Fruit fly (Drosophila melanogaster) whole organism, embryonic: ENCODE measurements around the gene spdo.

Experiments
- Abd-B ChIP-seq: fragments of 200-800 bp; sonication (Bioruptor generic); optimal IDR thresholded peaks from 2 replicates; lab custom pipeline; 2018; ENCODE audit warnings: missing biosample characterization, mild to moderate bottlenecking, missing genetic modification characterization, moderate library complexity
- Bdp1 ChIP-seq: fragments of 200-800 bp; sonication (Bioruptor generic); optimal IDR thresholded peaks from 3 replicates; lab custom pipeline; 2016; ENCODE audit warnings: missing biosample characterization, missing genetic modification characterization
- CG10321 ChIP-seq: fragments of 200-800 bp; sonication (Bioruptor generic); IDR thresholded peaks from 2 replicates; pipeline ENCODE4 v1.3.6; 2022; ENCODE audit warnings: missing biosample characterization, missing genetic modification characterization
- CG11398 ChIP-seq: fragments of 200-800 bp; sonication (Bioruptor generic); optimal IDR thresholded peaks from 2 replicates; lab custom pipeline; 2016; ENCODE audit warnings: missing biosample characterization, missing genetic modification characterization
- CG11695 ChIP-seq: fragments of 200-800 bp; sonication (Bioruptor generic); IDR thresholded peaks from 3 replicates; pipeline ENCODE4 v1.3.6; 2022; ENCODE audit warnings: missing biosample characterization, missing genetic modification characterization
- CG12236 ChIP-seq: fragments of 200-800 bp; sonication (Bioruptor generic); optimal IDR thresholded peaks from 2 replicates; lab custom pipeline; 2016; ENCODE audit warnings: missing biosample characterization, missing genetic modification characterization
- CG1233 ChIP-seq: fragments of 200-800 bp; sonication (Bioruptor generic); optimal IDR thresholded peaks from 4 replicates; lab custom pipeline; 2018; ENCODE audit warnings: missing biosample characterization, mild to moderate bottlenecking, missing genetic modification characterization
- CG12942 ChIP-seq: fragments of 200-800 bp; sonication (Bioruptor generic); optimal IDR thresholded peaks from 3 replicates; lab custom pipeline; 2016; ENCODE audit warnings: missing biosample characterization, missing genetic modification characterization
- CG15073 ChIP-seq: fragments of 200-800 bp; sonication (Bioruptor generic); optimal IDR thresholded peaks from 2 replicates; lab custom pipeline; 2016; ENCODE audit warnings: missing biosample characterization, missing genetic modification characterization
- CG16813 ChIP-seq: fragments of 200-800 bp; sonication (Bioruptor generic); IDR thresholded peaks from 3 replicates; pipeline ENCODE4 v1.3.6; 2022; ENCODE audit warnings: missing biosample characterization, missing genetic modification characterization; ENCODE audit not compliant: partially characterized antibody
- CG17912 ChIP-seq: fragments of 200-800 bp; sonication (Bioruptor generic); optimal IDR thresholded peaks from 2 replicates; lab custom pipeline; 2018; ENCODE audit warnings: missing biosample characterization, mild to moderate bottlenecking, missing genetic modification characterization
- CG2875 ChIP-seq: fragments of 200-800 bp; sonication (Bioruptor generic); optimal IDR thresholded peaks from 2 replicates; lab custom pipeline; 2017; ENCODE audit warnings: missing biosample characterization, mild to moderate bottlenecking, missing genetic modification characterization, missing genetic modification reagents
- CG2889 ChIP-seq: fragments of 200-800 bp; sonication (Bioruptor generic); IDR thresholded peaks from 3 replicates; pipeline ENCODE4 v1.3.6; 2022; ENCODE audit warnings: missing biosample characterization, missing genetic modification characterization
- CG34224 ChIP-seq: fragments of 200-800 bp; sonication (Bioruptor generic); IDR thresholded peaks from 3 replicates; pipeline ENCODE4 v1.3.6; 2022; ENCODE audit warnings: missing biosample characterization, missing genetic modification characterization; ENCODE audit not compliant: partially characterized antibody
- CG3995 ChIP-seq: fragments of 200-800 bp; sonication (Bioruptor generic); optimal IDR thresholded peaks from 3 replicates; lab custom pipeline; 2016; ENCODE audit warnings: missing biosample characterization, missing genetic modification characterization
- CG4707 ChIP-seq: fragments of 200-800 bp; sonication (Bioruptor generic); optimal IDR thresholded peaks from 2 replicates; lab custom pipeline; 2018; ENCODE audit warnings: missing biosample characterization, mild to moderate bottlenecking, missing genetic modification characterization, moderate library complexity
- CG7372 ChIP-seq: fragments of 200-800 bp; sonication (Bioruptor generic); IDR thresholded peaks from 2 replicates; pipeline ENCODE4 v1.3.6; 2022; ENCODE audit warnings: missing biosample characterization, missing genetic modification characterization
- CG7987 ChIP-seq: fragments of 200-800 bp; sonication (Bioruptor generic); optimal IDR thresholded peaks from 2 replicates; lab custom pipeline; 2018; ENCODE audit warnings: missing biosample characterization, mild to moderate bottlenecking, missing genetic modification characterization, moderate library complexity
- CG9817 ChIP-seq: fragments of 200-800 bp; sonication (Bioruptor generic); optimal IDR thresholded peaks from 2 replicates; lab custom pipeline; 2018; ENCODE audit warnings: missing biosample characterization, mild to moderate bottlenecking, missing genetic modification characterization, moderate library complexity
- CHES-1-like ChIP-seq: fragments of 200-800 bp; sonication (Bioruptor generic); optimal IDR thresholded peaks from 2 replicates; lab custom pipeline; 2016; ENCODE audit warnings: missing biosample characterization, missing genetic modification characterization
- Doc3 ChIP-seq: fragments of 200-800 bp; sonication (Bioruptor generic); IDR thresholded peaks from 3 replicates; pipeline ENCODE4 v1.3.6; 2022; ENCODE audit warnings: missing biosample characterization, missing genetic modification characterization; ENCODE audit not compliant: partially characterized antibody
- H2.0 ChIP-seq: fragments of 200-800 bp; sonication (Bioruptor generic); IDR thresholded peaks from 2 replicates; pipeline ENCODE4 v1.3.6; 2022; ENCODE audit warnings: missing biosample characterization, missing genetic modification characterization
- HLH4C ChIP-seq: fragments of 200-800 bp; sonication (Bioruptor generic); IDR thresholded peaks from 3 replicates; pipeline ENCODE4 v1.3.6; 2022; ENCODE audit warnings: missing biosample characterization, missing genetic modification characterization; ENCODE audit not compliant: partially characterized antibody
- Jarid2 ChIP-seq: fragments of 200-800 bp; sonication (Bioruptor generic); optimal IDR thresholded peaks from 3 replicates; lab custom pipeline; 2017; ENCODE audit warnings: mild to moderate bottlenecking, missing biosample characterization, missing genetic modification reagents, missing genetic modification characterization
- Mrtf ChIP-seq: fragments of 200-800 bp; sonication (Bioruptor generic); IDR thresholded peaks from 3 replicates; pipeline ENCODE4 v1.3.6; 2022; ENCODE audit warnings: missing biosample characterization, missing genetic modification characterization
- Ravus ChIP-seq: fragments of 200-800 bp; sonication (Bioruptor generic); IDR thresholded peaks from 2 replicates; pipeline ENCODE4 v1.3.6; 2022; ENCODE audit warnings: missing biosample characterization, missing genetic modification characterization
- Scr ChIP-seq: fragments of 200-800 bp; sonication (Bioruptor generic); IDR thresholded peaks from 2 replicates; pipeline ENCODE4 v1.3.6; 2022; ENCODE audit warnings: missing biosample characterization, missing genetic modification characterization; ENCODE audit not compliant: partially characterized antibody
- Taf1 ChIP-seq: fragments of 200-800 bp; sonication (Bioruptor generic); IDR thresholded peaks from 2 replicates; pipeline ENCODE4 v1.3.6; 2022; ENCODE audit warnings: missing biosample characterization, missing genetic modification characterization
- bcd ChIP-seq: fragments of 200-800 bp; sonication (Bioruptor generic); optimal IDR thresholded peaks from 2 replicates; lab custom pipeline; 2017; ENCODE audit warnings: missing biosample characterization, mild to moderate bottlenecking, missing genetic modification characterization
- cwo ChIP-seq: fragments of 200-800 bp; sonication (Bioruptor generic); optimal IDR thresholded peaks from 3 replicates; lab custom pipeline; 2017; ENCODE audit warnings: missing biosample characterization, missing genetic modification characterization, mild to moderate bottlenecking, moderate library complexity, missing genetic modification reagents
- exex ChIP-seq: fragments of 200-800 bp; sonication (Bioruptor generic); optimal IDR thresholded peaks from 4 replicates; lab custom pipeline; 2018; ENCODE audit warnings: missing biosample characterization, mild to moderate bottlenecking, missing genetic modification characterization, moderate library complexity
- fd96Cb ChIP-seq: fragments of 200-800 bp; sonication (Bioruptor generic); optimal IDR thresholded peaks from 2 replicates; lab custom pipeline; 2018; ENCODE audit warnings: missing biosample characterization, mild to moderate bottlenecking, missing genetic modification characterization, moderate library complexity
- fru ChIP-seq: fragments of >200 bp; optimal IDR thresholded peaks from 2 replicates; lab custom pipeline; 2017
- gfzf ChIP-seq: fragments of 200-800 bp; sonication (Bioruptor generic); optimal IDR thresholded peaks from 2 replicates; lab custom pipeline; 2016; ENCODE audit warnings: missing biosample characterization, mild to moderate bottlenecking, missing genetic modification characterization, moderate library complexity
- grau ChIP-seq: fragments of 200-800 bp; optimal IDR thresholded peaks from 3 replicates; lab custom pipeline; 2019; ENCODE audit warnings: missing biosample characterization, mild to moderate bottlenecking, missing genetic modification characterization, moderate library complexity
- gt ChIP-seq: fragments of 200-800 bp; sonication (Bioruptor generic); IDR thresholded peaks from 2 replicates; pipeline ENCODE4 v1.3.6; 2022; ENCODE audit warnings: missing biosample characterization, missing genetic modification characterization
- inv ChIP-seq: fragments of 200-800 bp; sonication (Bioruptor generic); IDR thresholded peaks from 2 replicates; pipeline ENCODE4 v1.3.6; 2022; ENCODE audit warnings: missing biosample characterization, missing genetic modification characterization; ENCODE audit not compliant: partially characterized antibody
- jigr1 ChIP-seq: fragments of 200-800 bp; sonication (Bioruptor generic); IDR thresholded peaks from 3 replicates; pipeline ENCODE4 v1.3.6; 2022; ENCODE audit warnings: missing biosample characterization, missing genetic modification characterization
- kay ChIP-seq: fragments of 200-800 bp; sonication (Bioruptor generic); optimal IDR thresholded peaks from 2 replicates; lab custom pipeline; 2016; ENCODE audit warnings: missing biosample characterization, missing genetic modification characterization
- nmo ChIP-seq: fragments of 200-800 bp; sonication (Bioruptor generic); optimal IDR thresholded peaks from 2 replicates; lab custom pipeline; 2018; ENCODE audit warnings: missing biosample characterization, mild to moderate bottlenecking, missing genetic modification characterization, moderate library complexity
- oc ChIP-seq: fragments of 200-800 bp; sonication (Bioruptor generic); optimal IDR thresholded peaks from 2 replicates; lab custom pipeline; 2018; ENCODE audit warnings: missing biosample characterization, mild to moderate bottlenecking, missing genetic modification characterization, moderate library complexity
- odd ChIP-seq: fragments of 200-800 bp; sonication (Bioruptor generic); optimal IDR thresholded peaks from 2 replicates; lab custom pipeline; 2017; ENCODE audit warnings: missing biosample characterization, mild to moderate bottlenecking, missing genetic modification characterization
- psq ChIP-seq: fragments of 200-800 bp; sonication (Bioruptor generic); optimal IDR thresholded peaks from 2 replicates; lab custom pipeline; 2017; ENCODE audit warnings: missing biosample characterization, missing genetic modification characterization
- ranshi ChIP-seq: fragments of 200-800 bp; sonication (Bioruptor generic); IDR thresholded peaks from 2 replicates; pipeline ENCODE4 v1.3.6; 2022; ENCODE audit warnings: missing biosample characterization, missing genetic modification characterization
- slp2 ChIP-seq: fragments of 200-800 bp; sonication (Bioruptor generic); optimal IDR thresholded peaks from 2 replicates; lab custom pipeline; 2016; ENCODE audit warnings: missing biosample characterization, missing genetic modification characterization
- tgo ChIP-seq: fragments of 200-800 bp; sonication (Bioruptor generic); IDR thresholded peaks from 3 replicates; pipeline ENCODE4 v1.3.6; 2022; ENCODE audit warnings: missing biosample characterization, missing genetic modification characterization
- toy ChIP-seq: fragments of 200-800 bp; sonication (Bioruptor generic); IDR thresholded peaks from 2 replicates; pipeline ENCODE4 v1.3.6; 2022; ENCODE audit warnings: missing biosample characterization, missing genetic modification characterization
- unpg ChIP-seq: fragments of 200-800 bp; sonication (Bioruptor generic); optimal IDR thresholded peaks from 3 replicates; lab custom pipeline; 2018; ENCODE audit warnings: missing biosample characterization, mild to moderate bottlenecking, missing genetic modification characterization, moderate library complexity
- zen2 ChIP-seq: fragments of 200-800 bp; sonication (Bioruptor generic); IDR thresholded peaks from 3 replicates; pipeline ENCODE4 v1.3.6; 2022; ENCODE audit warnings: missing biosample characterization, missing genetic modification characterization; ENCODE audit not compliant: partially characterized antibody

spdo gene

dm6 chr3R:30459066-30459935, 17.2 kb upstream of the spdo start, which contains the start of the genes CG2224 and CDase (continued):
- no peak for TF ChIP-seq bcd (GFP tag; lab: Kevin White, UChicago)
- no peak for TF ChIP-seq unpg (GFP tag; lab: Kevin White, UChicago)
- no peak for TF ChIP-seq H2.0 (GFP tag; lab: Robert Waterston, UW)
- no peak for TF ChIP-seq jigr1 (GFP tag; lab: Robert Waterston, UW)
- TF ChIP-seq CG15073 (GFP tag; lab: Kevin White, UChicago), result no peak
- no peak for TF ChIP-seq CG11398
- TF ChIP-seq exex, result peak; percentile 71
- no peak for TF ChIP-seq CG10321 (GFP tag; lab: Robert Waterston, UW)
- TF ChIP-seq HLH4C (GFP tag; lab: Robert Waterston, UW), result peak; percentile 93
- TF ChIP-seq CG12236 (GFP tag; lab: Kevin White, UChicago), result no peak
- no peak for TF ChIP-seq Taf1
- TF ChIP-seq Abd-B, result no peak
- no peak for TF ChIP-seq CG9817
- no peak for TF ChIP-seq CG2875 (GFP tag; lab: Kevin White, UChicago)
- peak; percentile 97 for TF ChIP-seq zen2 (GFP tag; lab: Robert Waterston, UW)
- TF ChIP-seq kay (GFP tag; lab: Kevin White, UChicago), result no peak
- TF ChIP-seq gt (GFP tag; lab: Robert Waterston, UW), result no peak
- TF ChIP-seq tgo (GFP tag; lab: Robert Waterston, UW), result no peak
- no peak for TF ChIP-seq CHES-1-like (GFP tag; lab: Kevin White, UChicago)
- peak; percentile 98 for TF ChIP-seq CG34224 (GFP tag; lab: Robert Waterston, UW)
- no peak for TF ChIP-seq fru (lab: Kevin White, UChicago)
- TF ChIP-seq inv, result peak; percentile 72
- no peak for TF ChIP-seq Bdp1
- no peak for TF ChIP-seq oc (tag; lab: Kevin White, UChicago)
- TF ChIP-seq CG1233 (GFP tag; lab: Kevin White, UChicago), result no peak
- TF ChIP-seq CG3995 (GFP tag; lab: Kevin White, UChicago), result no peak
- TF ChIP-seq CG7372 (GFP tag; lab: Robert Waterston, UW), result no peak
- TF ChIP-seq cwo (GFP tag; lab: Kevin White, UChicago), result no peak
- TF ChIP-seq gfzf (GFP tag; lab: Kevin White, UChicago), result peak; percentile 54
- TF ChIP-seq CG12942 (GFP tag; lab: Kevin White, UChicago), result no peak
- no peak for TF ChIP-seq CG11695
- no peak for TF ChIP-seq odd (GFP tag; lab: Kevin White, UChicago)
- TF ChIP-seq Doc3, result peak; percentile 88
- TF ChIP-seq Jarid2 (GFP tag; lab: Kevin White, UChicago), result no peak
- TF ChIP-seq CG7987 (GFP tag; lab: Kevin White, UChicago), result no peak
- TF ChIP-seq CG4707, result no peak
- no peak for TF ChIP-seq slp2 (GFP tag; lab: Kevin White, UChicago)
- no peak for TF ChIP-seq Ravus (GFP tag; lab: Robert Waterston, UW)
- no peak for TF ChIP-seq CG2889 (GFP tag; lab: Robert Waterston, UW)
- peak; percentile 19 for TF ChIP-seq nmo
- TF ChIP-seq Scr, result peak; percentile 89
- no peak for TF ChIP-seq CG17912
- no peak for TF ChIP-seq grau (tag; lab: Kevin White, UChicago)
- TF ChIP-seq toy (GFP tag; lab: Robert Waterston, UW), result no peak
- no peak for TF ChIP-seq Mrtf (GFP tag; lab: Robert Waterston, UW)
- no peak for TF ChIP-seq psq
- no peak for TF ChIP-seq fd96Cb (tag; lab: Kevin White, UChicago)
- TF ChIP-seq ranshi (GFP tag; lab: Robert Waterston, UW), result no peak
- TF ChIP-seq CG16813 (GFP tag; lab: Robert Waterston, UW), result peak; percentile 84
